Fruit fly (Drosophila melanogaster) whole organism, wandering third instar larva: ENCODE results near the gene frc.
A peak's percentile ranks its signal among the peaks of the same experiment; 100 is the strongest.

Experiments used
- Abd-B ChIP-seq: fragments of >200 bp; optimal IDR thresholded peaks from 2 replicates; lab custom pipeline; 2017; ENCODE audit warnings: missing biosample characterization, missing genetic modification characterization
- CG32264 ChIP-seq: fragments of 200-800 bp; sonication (Bioruptor generic); optimal IDR thresholded peaks from 2 replicates; lab custom pipeline; 2016; ENCODE audit warnings: missing biosample characterization, missing genetic modification characterization
- CG9705 ChIP-seq: fragments of 200-800 bp; sonication (Bioruptor generic); optimal IDR thresholded peaks from 2 replicates; lab custom pipeline; 2018; ENCODE audit warnings: missing biosample characterization, mild to moderate bottlenecking, missing genetic modification characterization
- CrebA ChIP-seq: fragments of 200-800 bp; sonication (Bioruptor generic); optimal IDR thresholded peaks from 2 replicates; lab custom pipeline; 2016; ENCODE audit warnings: missing biosample characterization, mild to moderate bottlenecking, missing genetic modification characterization, borderline replicate concordance
- Dfd ChIP-seq: fragments of >200 bp; optimal IDR thresholded peaks from 2 replicates; lab custom pipeline; 2017; ENCODE audit warnings: missing biosample characterization, missing genetic modification characterization
- Dif ChIP-seq: fragments of 200-275, 200-300 bp; sonication (Bioruptor generic); optimal IDR thresholded peaks from 2 replicates; lab custom pipeline; 2018; ENCODE audit warnings: missing biosample characterization, missing genetic modification characterization; ENCODE audit not compliant: partially characterized antibody
- GATAd ChIP-seq: sonication (Bioruptor generic); optimal IDR thresholded peaks from 2 replicates; lab custom pipeline; 2016; ENCODE audit warnings: missing biosample characterization, missing genetic modification characterization
- HLH106 ChIP-seq: fragments of 200-800 bp; optimal IDR thresholded peaks from 3 replicates; lab custom pipeline; 2019; ENCODE audit warnings: missing biosample characterization, mild to moderate bottlenecking, missing genetic modification characterization, moderate library complexity
- Hnf4 ChIP-seq: fragments of 200-800 bp; sonication (Bioruptor generic); optimal IDR thresholded peaks from 2 replicates; lab custom pipeline; 2016; ENCODE audit warnings: missing biosample characterization, mild to moderate bottlenecking, missing genetic modification characterization
- Hr78 ChIP-seq: fragments of >200 bp; optimal IDR thresholded peaks from 2 replicates; lab custom pipeline; 2017; ENCODE audit warnings: missing biosample characterization, missing genetic modification characterization
- Hr83 ChIP-seq: fragments of 200-300 bp; sonication (Bioruptor generic); optimal IDR thresholded peaks from 2 replicates; lab custom pipeline; 2016; ENCODE audit warnings: missing biosample characterization, mild to moderate bottlenecking, missing genetic modification characterization, moderate library complexity; ENCODE audit not compliant: poor library complexity, severe bottlenecking
- Jra ChIP-seq: sonication (Bioruptor generic); optimal IDR thresholded peaks from 2 replicates; lab custom pipeline; 2016; ENCODE audit warnings: missing biosample characterization, missing genetic modification characterization
- Mio ChIP-seq: sonication (Bioruptor generic); optimal IDR thresholded peaks from 2 replicates; lab custom pipeline; 2016; ENCODE audit warnings: missing biosample characterization, missing genetic modification characterization
- N ChIP-seq: fragments of >200 bp; optimal IDR thresholded peaks from 2 replicates; lab custom pipeline; 2018; ENCODE audit warnings: missing biosample characterization, missing external identifiers, missing genetic modification characterization
- OdsH ChIP-seq: fragments of 200-800 bp; sonication (Bioruptor generic); optimal IDR thresholded peaks from 2 replicates; lab custom pipeline; 2016; ENCODE audit warnings: missing biosample characterization, mild to moderate bottlenecking, missing genetic modification characterization
- Rel ChIP-seq, 2 experiments: fragments of 200-800 bp; sonication (Bioruptor generic) in 1 of 2; optimal IDR thresholded peaks; 2 replicates in 1 of 2; 3 replicates in 1 of 2; lab custom pipeline; 2016 to 2019; ENCODE audit warnings: mild to moderate bottlenecking in 2 of 2, missing biosample characterization in 2 of 2, missing genetic modification characterization in 2 of 2, moderate library complexity in 1 of 2
- Sp1 ChIP-seq: fragments of 200-800 bp; sonication (Bioruptor generic); optimal IDR thresholded peaks from 3 replicates; lab custom pipeline; 2019; ENCODE audit warnings: missing biosample characterization, mild to moderate bottlenecking, missing genetic modification characterization, moderate library complexity
- Vsx2 ChIP-seq: fragments of 200-300, 225-300 bp; sonication (Bioruptor generic); optimal IDR thresholded peaks from 2 replicates; lab custom pipeline; 2018; ENCODE audit warnings: missing biosample characterization, missing genetic modification characterization; ENCODE audit not compliant: partially characterized antibody
- br ChIP-seq: fragments of 200-800 bp; sonication (Bioruptor generic); optimal IDR thresholded peaks from 2 replicates; lab custom pipeline; 2016; ENCODE audit warnings: missing biosample characterization, missing genetic modification characterization
- brk ChIP-seq: fragments of 200-800 bp; sonication (Bioruptor generic); optimal IDR thresholded peaks from 2 replicates; lab custom pipeline; 2016; ENCODE audit warnings: missing biosample characterization, mild to moderate bottlenecking, missing genetic modification characterization
- dl ChIP-seq, 2 experiments: fragments of 175-275, 200-275 bp in 1 of 2; fragments of 200-275 bp in 1 of 2; sonication (Bioruptor generic); optimal IDR thresholded peaks; lab custom pipeline; 2018; ENCODE audit warnings: mild to moderate bottlenecking in 2 of 2, missing biosample characterization in 2 of 2, missing genetic modification characterization in 2 of 2, moderate library complexity in 2 of 2; ENCODE audit not compliant: partially characterized antibody in 2 of 2, insufficient read depth in 1 of 2
- dsf ChIP-seq: sonication (Bioruptor generic); optimal IDR thresholded peaks from 2 replicates; lab custom pipeline; 2016; ENCODE audit warnings: missing biosample characterization, missing genetic modification characterization, borderline replicate concordance
- ey ChIP-seq: fragments of 200-800 bp; sonication (Bioruptor generic); optimal IDR thresholded peaks from 2 replicates; lab custom pipeline; 2016; ENCODE audit warnings: missing biosample characterization, missing genetic modification characterization
- fru ChIP-seq: fragments of 200-800 bp; sonication (Bioruptor generic); optimal IDR thresholded peaks from 3 replicates; lab custom pipeline; 2016; ENCODE audit warnings: missing biosample characterization, mild to moderate bottlenecking, missing genetic modification characterization
- h ChIP-seq: fragments of 200-800 bp; sonication (Bioruptor generic); optimal IDR thresholded peaks from 3 replicates; lab custom pipeline; 2016; ENCODE audit warnings: missing biosample characterization, mild to moderate bottlenecking, missing genetic modification characterization
- psq ChIP-seq: fragments of 200-800 bp; sonication (Bioruptor generic); optimal IDR thresholded peaks from 3 replicates; lab custom pipeline; 2017; ENCODE audit warnings: missing biosample characterization, mild to moderate bottlenecking, missing genetic modification characterization, moderate library complexity
- rgr ChIP-seq: fragments of 200-800 bp; sonication (Bioruptor generic); optimal IDR thresholded peaks from 3 replicates; lab custom pipeline; 2016; ENCODE audit warnings: missing biosample characterization, mild to moderate bottlenecking, missing genetic modification characterization
- tai ChIP-seq: sonication (Bioruptor generic); optimal IDR thresholded peaks from 2 replicates; lab custom pipeline; 2016; ENCODE audit warnings: missing biosample characterization, missing genetic modification characterization
- woc ChIP-seq: sonication (Bioruptor generic); optimal IDR thresholded peaks from 2 replicates; lab custom pipeline; 2016; ENCODE audit warnings: missing biosample characterization, mild to moderate bottlenecking, missing genetic modification characterization

Gene frc

dm6 chr3L:17388895-17389294 lies 44.1 kb downstream of the frc start, which contains the start of gene CG13731:
Gene CG13731, minus strand, starts transcription at chr3L:17388956.
- TF ChIP-seq Mio (GFP tag; lab: Kevin White, UChicago) (no peak), Hr78 (GFP tag; lab: Kevin White, UChicago) (no peak), tai (no peak), GATAd (GFP tag; lab: Kevin White, UChicago) (peak; percentile 6)

- TF ChIP-seq CG9705 (GFP tag; lab: Kevin White, UChicago): no peak
- TF ChIP-seq GATAd (GFP tag; lab: Kevin White, UChicago): no peak
- no peak for TF ChIP-seq Hr78 (GFP tag; lab: Kevin White, UChicago)
- no peak for TF ChIP-seq rgr
- no peak for TF ChIP-seq Rel (GFP tag; optimal IDR thresholded peaks at IDR 0.05; lab: Kevin White, UChicago)
- TF ChIP-seq Rel (tag; optimal IDR thresholded peaks at IDR 0.05; lab: Kevin White, UChicago): no peak
- TF ChIP-seq N (GFP tag; lab: Kevin White, UChicago): no peak
- TF ChIP-seq Abd-B (GFP tag; lab: Kevin White, UChicago): no peak
- no peak for TF ChIP-seq Dfd (GFP tag; lab: Kevin White, UChicago)
- no peak for TF ChIP-seq ey (GFP tag; lab: Kevin White, UChicago)
- no peak for TF ChIP-seq fru (GFP tag; lab: Kevin White, UChicago)
- TF ChIP-seq Jra (GFP tag; lab: Kevin White, UChicago): no peak
- no peak for TF ChIP-seq CrebA (GFP tag; lab: Kevin White, UChicago)
- no peak for TF ChIP-seq br (GFP tag; lab: Kevin White, UChicago)
- TF ChIP-seq OdsH (GFP tag; lab: Kevin White, UChicago): no peak
- no peak for TF ChIP-seq brk (GFP tag; lab: Kevin White, UChicago)
- no peak for TF ChIP-seq Dif (GFP tag; lab: Kevin White, UChicago)
- no peak for TF ChIP-seq woc (GFP tag; lab: Kevin White, UChicago)
- no peak for TF ChIP-seq dsf
- no peak for TF ChIP-seq tai
Observed at dm6 chr3L:17386612-17387382, 46.2 kb downstream of the frc start.

dm6 chr3L:17383714-17384113 lies 49.3 kb downstream of the frc start:
- TF ChIP-seq Hr78 (GFP tag; lab: Kevin White, UChicago): no peak
- TF ChIP-seq Mio (GFP tag; lab: Kevin White, UChicago): no peak
- TF ChIP-seq OdsH (GFP tag; lab: Kevin White, UChicago): no peak
- no peak for TF ChIP-seq brk (GFP tag; lab: Kevin White, UChicago)
- no peak for TF ChIP-seq Hnf4 (GFP tag; lab: Kevin White, UChicago)
- no peak for TF ChIP-seq GATAd (GFP tag; lab: Kevin White, UChicago)

dm6 chr3L:17383285-17383684 lies 49.7 kb downstream of the frc start:
- TF ChIP-seq Rel (GFP tag; optimal IDR thresholded peaks at IDR 0.05; lab: Kevin White, UChicago) (no peak), Rel (tag; optimal IDR thresholded peaks at IDR 0.05; lab: Kevin White, UChicago) (no peak), h (no peak), Sp1 (GFP tag; lab: Kevin White, UChicago) (no peak), br (GFP tag; lab: Kevin White, UChicago) (no peak), Vsx2 (GFP tag; lab: Kevin White, UChicago) (no peak), CrebA (GFP tag; lab: Kevin White, UChicago) (no peak), Hr83 (GFP tag; lab: Kevin White, UChicago) (no peak), psq (GFP tag; lab: Kevin White, UChicago) (no peak), Dfd (GFP tag; lab: Kevin White, UChicago) (no peak), tai (no peak), dl (GFP tag; optimal IDR thresholded peaks at IDR 0.05; lab: Kevin White, UChicago; ENCODE audit: insufficient read depth in 1 of 2, partially characterized antibody in 2 of 2) (no peak)

DNA sequence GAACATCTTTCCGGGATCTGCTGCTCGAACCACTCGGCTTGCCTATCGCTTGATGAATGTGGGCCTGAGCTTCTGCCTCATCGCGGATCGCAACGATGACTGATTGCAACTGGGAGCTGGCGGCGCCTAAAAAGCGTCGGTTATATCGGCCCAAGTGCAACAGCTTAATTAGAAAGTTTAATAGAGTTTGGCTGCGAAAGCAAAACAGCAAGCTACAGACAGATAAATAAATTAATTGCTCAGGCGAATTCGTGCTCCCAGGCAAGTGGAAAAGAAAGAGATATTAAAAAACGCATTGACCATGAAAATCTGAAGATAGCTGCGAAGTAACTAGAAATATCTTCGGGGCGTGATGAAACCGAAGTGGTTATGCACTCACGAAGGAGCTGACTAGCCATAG lies 50.4 kb downstream of the frc start, which contains the start of gene CG13728:
Gene CG13728 (minus strand): TSS at position 101 of the 400 bp plus-strand sequence.
- TF ChIP-seq HLH106 (tag; lab: Kevin White, UChicago) (no peak), Hr78 (GFP tag; lab: Kevin White, UChicago) (no peak), dl (GFP tag; optimal IDR thresholded peaks at IDR 0.05; lab: Kevin White, UChicago; ENCODE audit: insufficient read depth in 1 of 2, partially characterized antibody in 2 of 2) (no peak), h (no peak), CG32264 (no peak), woc (GFP tag; lab: Kevin White, UChicago) (no peak), fru (GFP tag; lab: Kevin White, UChicago) (no peak), Sp1 (GFP tag; lab: Kevin White, UChicago) (no peak), Rel (GFP tag; optimal IDR thresholded peaks at IDR 0.05; lab: Kevin White, UChicago) (no peak), Rel (tag; optimal IDR thresholded peaks at IDR 0.05; lab: Kevin White, UChicago) (no peak), br (GFP tag; lab: Kevin White, UChicago) (no peak), N (GFP tag; lab: Kevin White, UChicago) (no peak)
